In genomic region chrX:10729196-10729835, dm6 we compare ENCODE assay signal across 2 fruit fly cellular contexts.
TF ChIP-seq lines count a peak whose summit lies in the region.

No protein-coding gene starts in this region.

- TF ChIP-seq CTCF in whole organism, embryonic (GFP tag; optimal IDR thresholded peaks at IDR 0.05; lab: Kevin White, UChicago): no peak

TF ChIP-seq in whole organism, embryonic, 481 proteins besides CTCF, POLR2A, EP300 and RAD21 (continues in another document):
- TF ChIP-seq usp (GFP tag; optimal IDR thresholded peaks at IDR 0.05; lab: Kevin White, UChicago): no peak
- no peak for TF ChIP-seq CG14441 (GFP tag; IDR thresholded peaks at IDR 0.05; lab: Robert Waterston, UW)
- no peak for TF ChIP-seq Doc3 (GFP tag; IDR thresholded peaks at IDR 0.05; lab: Robert Waterston, UW; ENCODE audit: partially characterized antibody)
- peak; percentile 57 for TF ChIP-seq kni (GFP tag; optimal IDR thresholded peaks at IDR 0.05; lab: Kevin White, UChicago)
- no peak for TF ChIP-seq CoRest (tag; optimal IDR thresholded peaks at IDR 0.05; lab: Kevin White, UChicago)
- TF ChIP-seq ssp (GFP tag; IDR thresholded peaks at IDR 0.05; lab: Robert Waterston, UW): no peak
- TF ChIP-seq E2f1 (GFP tag; IDR thresholded peaks at IDR 0.05; lab: Robert Waterston, UW): no peak
- no peak for TF ChIP-seq en (GFP tag; optimal IDR thresholded peaks at IDR 0.05; lab: Kevin White, UChicago)
- TF ChIP-seq CG7556 (GFP tag; optimal IDR thresholded peaks at IDR 0.05; lab: Kevin White, UChicago): no peak
- no peak for TF ChIP-seq CG6765 (GFP tag; optimal IDR thresholded peaks at IDR 0.05; lab: Kevin White, UChicago)
- no peak for TF ChIP-seq salm (tag; optimal IDR thresholded peaks at IDR 0.05; lab: Kevin White, UChicago)
- TF ChIP-seq mam (GFP tag; optimal IDR thresholded peaks at IDR 0.05; lab: Kevin White, UChicago): no peak
- peak; percentile 83 for TF ChIP-seq CG3065 (GFP tag; optimal IDR thresholded peaks at IDR 0.05; lab: Kevin White, UChicago)
- TF ChIP-seq Dip2 (GFP tag; IDR thresholded peaks at IDR 0.05; lab: Robert Waterston, UW): no peak
- TF ChIP-seq stc (GFP tag; IDR thresholded peaks at IDR 0.05; lab: Robert Waterston, UW): no peak
- TF ChIP-seq repo (GFP tag; optimal IDR thresholded peaks at IDR 0.05; lab: Kevin White, UChicago): no peak
- no peak for TF ChIP-seq sc (optimal IDR thresholded peaks at IDR 0.05; lab: Kevin White, UChicago)
- TF ChIP-seq sc (GFP tag; optimal IDR thresholded peaks at IDR 0.05; lab: Kevin White, UChicago): no peak
- no peak; the same call in 2 of the 3 replicates for TF ChIP-seq CG6175 (GFP tag; IDR thresholded peaks at IDR 0.05; lab: Robert Waterston, UW)
- peak; percentile 53; the same call in 1 of the 2 replicates for TF ChIP-seq chm (GFP tag; IDR thresholded peaks at IDR 0.05; lab: Robert Waterston, UW)
- peak in 1 of 2 experiments; percentile 91 for TF ChIP-seq Pdp1 (GFP tag; optimal IDR thresholded peaks at IDR 0.05; lab: Kevin White, UChicago)
- TF ChIP-seq psq (GFP tag; optimal IDR thresholded peaks at IDR 0.05; lab: Kevin White, UChicago): no peak
- no peak for TF ChIP-seq CG18262 (tag; optimal IDR thresholded peaks at IDR 0.05; lab: Kevin White, UChicago)
- TF ChIP-seq CG14710 (tag; optimal IDR thresholded peaks at IDR 0.05; lab: Kevin White, UChicago): no peak
- no peak for TF ChIP-seq pnt (GFP tag; optimal IDR thresholded peaks at IDR 0.05; lab: Kevin White, UChicago)
- no peak for TF ChIP-seq CG13775 (GFP tag; optimal IDR thresholded peaks at IDR 0.05; lab: Kevin White, UChicago)
- no peak for TF ChIP-seq trem (tag; optimal IDR thresholded peaks at IDR 0.05; lab: Kevin White, UChicago)
- no peak for TF ChIP-seq CG3847 (GFP tag; IDR thresholded peaks at IDR 0.05; lab: Robert Waterston, UW)
- no peak for TF ChIP-seq Kr (GFP tag; optimal IDR thresholded peaks at IDR 0.05; lab: Kevin White, UChicago)
- TF ChIP-seq B-H1 (GFP tag; IDR thresholded peaks at IDR 0.05; lab: Robert Waterston, UW): no peak
- no peak for TF ChIP-seq kah (GFP tag; optimal IDR thresholded peaks at IDR 0.05; lab: Kevin White, UChicago)
- TF ChIP-seq CG7786 (GFP tag; optimal IDR thresholded peaks at IDR 0.05; lab: Kevin White, UChicago): no peak
- TF ChIP-seq CG2199 (GFP tag; IDR thresholded peaks at IDR 0.05; lab: Robert Waterston, UW): 0 out of 3 replicates have a peak, but pooled peaks have one; percentile 73
- no peak for TF ChIP-seq Neu2 (GFP tag; optimal IDR thresholded peaks at IDR 0.05; lab: Kevin White, UChicago; ENCODE audit: borderline replicate concordance)
- TF ChIP-seq CG2120 (GFP tag; optimal IDR thresholded peaks at IDR 0.05; lab: Kevin White, UChicago): no peak
- TF ChIP-seq CG15601 (tag; optimal IDR thresholded peaks at IDR 0.05; lab: Kevin White, UChicago): peak; percentile 27
- TF ChIP-seq HLHmδ (GFP tag; optimal IDR thresholded peaks at IDR 0.05; lab: Kevin White, UChicago): no peak
- no peak for TF ChIP-seq Adf1 (GFP tag; IDR thresholded peaks at IDR 0.05; lab: Robert Waterston, UW)
- TF ChIP-seq lab (GFP tag; optimal IDR thresholded peaks at IDR 0.05; lab: Kevin White, UChicago): peak; percentile 22
- no peak for TF ChIP-seq CG6654 (GFP tag; optimal IDR thresholded peaks at IDR 0.05; lab: Kevin White, UChicago)
- TF ChIP-seq Eip74EF (GFP tag; optimal IDR thresholded peaks at IDR 0.05; lab: Kevin White, UChicago): no peak
- TF ChIP-seq Usf (GFP tag; optimal IDR thresholded peaks at IDR 0.05; lab: Kevin White, UChicago): no peak
- no peak for TF ChIP-seq Bteb2 (GFP tag; optimal IDR thresholded peaks at IDR 0.05; lab: Kevin White, UChicago)
- TF ChIP-seq gce (GFP tag; IDR thresholded peaks at IDR 0.05; lab: Robert Waterston, UW): no peak
- peak; percentile 85 for TF ChIP-seq grn (GFP tag; optimal IDR thresholded peaks at IDR 0.05; lab: Kevin White, UChicago)
- no peak for TF ChIP-seq org-1 (GFP tag; optimal IDR thresholded peaks at IDR 0.05; lab: Kevin White, UChicago)
- TF ChIP-seq CG5245 (GFP tag; optimal IDR thresholded peaks at IDR 0.05; lab: Kevin White, UChicago): no peak
- no peak for TF ChIP-seq CG2875 (GFP tag; optimal IDR thresholded peaks at IDR 0.05; lab: Kevin White, UChicago)

TF ChIP-seq in whole organism, prepupa, 60 proteins besides CTCF, POLR2A, EP300 and RAD21:
- peak; percentile 35 for TF ChIP-seq vri (GFP tag; optimal IDR thresholded peaks at IDR 0.05; lab: Kevin White, UChicago)
- no peak for TF ChIP-seq Hr39 (GFP tag; optimal IDR thresholded peaks at IDR 0.05; lab: Kevin White, UChicago)
- peak; percentile 9 for TF ChIP-seq Blimp-1 (GFP tag; optimal IDR thresholded peaks at IDR 0.05; lab: Kevin White, UChicago)
- TF ChIP-seq ss (GFP tag; optimal IDR thresholded peaks at IDR 0.05; lab: Kevin White, UChicago): peak; percentile 19 to 71
- peak; percentile 48 for TF ChIP-seq svp (GFP tag; lab: Kevin White, UChicago)

Comparison
In these comparisons a context has a peak if more than half of its experiments do, and no peak if none do; other contexts are left out.
1. Of the 7 proteins assayed by ChIP-seq in both whole organism, embryonic and whole organism, prepupa: peak only in whole organism, embryonic: none; only in whole organism, prepupa: Blimp-1; in both: none; in neither: 6.